Fruit fly (Drosophila melanogaster): ENCODE results near the gene CG13308.
A peak's percentile ranks its signal among the peaks of the same experiment; 100 is the strongest.

DNA sequence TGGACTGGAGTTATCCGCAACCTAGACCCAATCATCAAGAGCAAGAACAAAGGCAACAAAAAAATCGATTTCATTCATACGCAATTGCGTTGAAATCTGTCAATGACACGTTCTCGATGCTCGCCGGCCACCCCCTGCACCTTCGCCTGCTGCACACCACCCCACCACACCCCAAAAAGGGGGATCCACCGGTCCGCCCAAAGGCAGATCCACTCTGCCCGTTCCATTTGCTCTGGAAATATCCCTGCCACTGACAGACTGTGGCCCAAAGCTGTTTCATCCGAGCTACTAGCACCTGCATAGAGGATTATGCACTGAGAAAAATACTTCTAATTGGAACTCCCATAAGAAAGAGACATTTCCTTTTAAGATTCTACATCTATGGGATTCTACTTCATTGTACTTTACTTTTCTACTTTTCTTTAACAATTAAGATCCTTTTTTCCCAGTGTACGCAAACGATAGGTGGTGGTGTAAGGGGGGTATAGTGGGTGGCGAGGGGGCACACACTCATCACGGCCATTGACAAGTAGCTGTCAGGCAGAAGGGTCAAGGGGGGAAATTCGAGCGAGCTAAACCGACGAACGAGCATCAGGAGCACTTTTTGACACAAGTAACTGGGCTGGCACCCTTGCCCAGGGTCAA, 15.5 kb downstream of the CG13308 start:
- TF ChIP-seq CG10348 (GFP tag; IDR thresholded peaks at IDR 0.05), result no peak
- TF ChIP-seq Pif1A (GFP tag; optimal IDR thresholded peaks at IDR 0.05), result peak; percentile 47
- no peak for TF ChIP-seq CG32121 (GFP tag; IDR thresholded peaks at IDR 0.05)
- peak; percentile 68 for TF ChIP-seq CG17806 (tag; optimal IDR thresholded peaks at IDR 0.05)
- peak; percentile 42; the same call in 1 of the 2 replicates for TF ChIP-seq CG12605 (GFP tag; IDR thresholded peaks at IDR 0.05)
- TF ChIP-seq Ets98B (GFP tag; IDR thresholded peaks at IDR 0.05), result no peak
- peak; percentile 27; the same call in 1 of the 2 replicates for TF ChIP-seq rn (GFP tag; IDR thresholded peaks at IDR 0.05)

All from whole organism, pupa.